Fruit fly (Drosophila melanogaster): Measurements from ENCODE around the gene TfIIB.

The TfIIB gene

DNA sequence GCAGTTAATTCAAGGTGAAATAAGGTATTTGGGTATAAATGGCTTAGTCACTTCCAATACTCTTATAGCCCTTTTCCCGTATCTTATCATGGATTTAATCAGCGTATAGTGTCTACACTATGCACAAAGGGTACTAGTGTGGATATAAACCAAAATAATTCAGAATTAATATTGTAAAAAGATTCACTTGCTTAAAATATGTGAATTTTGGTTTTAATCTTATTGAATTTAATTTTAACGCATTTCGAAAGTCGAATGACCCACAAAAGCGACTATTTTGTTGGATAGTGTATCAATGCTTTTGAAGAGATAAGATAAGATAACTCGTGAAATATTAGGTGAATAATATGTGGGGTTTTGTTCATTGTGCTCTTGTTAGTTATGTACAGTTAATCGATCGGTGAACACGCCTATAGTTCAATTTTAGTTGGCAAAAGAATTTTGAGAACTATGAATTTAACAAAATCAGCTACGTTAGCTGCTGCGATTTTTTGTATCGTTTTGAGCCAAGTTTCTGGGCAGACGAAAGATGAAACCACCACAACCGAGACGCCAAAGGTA, 49.2 kb upstream of the TfIIB start, which contains the start of gene CG5096 (continued):
- no peak for TF ChIP-seq nom (GFP tag; optimal IDR thresholded peaks at IDR 0.05)
- peak; percentile 83 for TF ChIP-seq CG11085 (GFP tag; IDR thresholded peaks at IDR 0.05)
- peak; percentile 66 for TF ChIP-seq da (GFP tag; optimal IDR thresholded peaks at IDR 0.05)
- TF ChIP-seq chm (GFP tag; IDR thresholded peaks at IDR 0.05), result peak; percentile 83
- TF ChIP-seq Mad (GFP tag; optimal IDR thresholded peaks at IDR 0.05), result peak; percentile 47
- TF ChIP-seq Sry-β (GFP tag; optimal IDR thresholded peaks at IDR 0.05), result peak; percentile 22
- peak; percentile 92; the same call in 1 of the 2 replicates for TF ChIP-seq sob (GFP tag; IDR thresholded peaks at IDR 0.05)
- peak; percentile 80 for TF ChIP-seq CG10267 (tag; optimal IDR thresholded peaks at IDR 0.05)
- TF ChIP-seq HLH3B (GFP tag; IDR thresholded peaks at IDR 0.05), result peak; percentile 93; the same call in 1 of the 2 replicates
- peak; percentile 71 for TF ChIP-seq CG16863 (GFP tag; optimal IDR thresholded peaks at IDR 0.05)
- peak; percentile 85 for TF ChIP-seq ind (GFP tag; optimal IDR thresholded peaks at IDR 0.05)
- peak; percentile 62 for TF ChIP-seq CG4328 (GFP tag; optimal IDR thresholded peaks at IDR 0.05)
- peak in 1 of 2 experiments; percentile 90 for TF ChIP-seq bsh (GFP tag; optimal IDR thresholded peaks at IDR 0.05)
- no peak for TF ChIP-seq ato (GFP tag; IDR thresholded peaks at IDR 0.05; ENCODE audit: partially characterized antibody)
- TF ChIP-seq Fer2 (tag; optimal IDR thresholded peaks at IDR 0.05), result peak; percentile 84
- TF ChIP-seq CG14014 (GFP tag; IDR thresholded peaks at IDR 0.05), result peak; percentile 92
- TF ChIP-seq Gug (GFP tag; IDR thresholded peaks at IDR 0.05), result no peak
- TF ChIP-seq gcm (GFP tag; optimal IDR thresholded peaks at IDR 0.05), result peak; percentile 87
- TF ChIP-seq CG14710 (tag; optimal IDR thresholded peaks at IDR 0.05), result peak; percentile 67
- TF ChIP-seq CG11247 (GFP tag; IDR thresholded peaks at IDR 0.05), result no peak; the same call in 1 of the 2 replicates
- no peak for TF ChIP-seq vnd (GFP tag; IDR thresholded peaks at IDR 0.05; ENCODE audit: partially characterized antibody)
- TF ChIP-seq Atf-2 (GFP tag; optimal IDR thresholded peaks at IDR 0.05), result peak; percentile 70
- peak; percentile 71 for TF ChIP-seq pnt (GFP tag; optimal IDR thresholded peaks at IDR 0.05)
- no peak for TF ChIP-seq Tbp (GFP tag; optimal IDR thresholded peaks at IDR 0.05)
- TF ChIP-seq Nf-YC (tag; optimal IDR thresholded peaks at IDR 0.05), result peak; percentile 69
- TF ChIP-seq CG13123 (GFP tag; optimal IDR thresholded peaks at IDR 0.05), result peak; percentile 71
- peak; percentile 82; the same call in 2 of the 3 replicates for TF ChIP-seq H15 (GFP tag; IDR thresholded peaks at IDR 0.05)
- peak; percentile 85 for TF ChIP-seq CG15514 (GFP tag; optimal IDR thresholded peaks at IDR 0.05)
- no peak for TF ChIP-seq zf30C (GFP tag; optimal IDR thresholded peaks at IDR 0.05)
- peak; percentile 45 for TF ChIP-seq CG33213 (GFP tag; optimal IDR thresholded peaks at IDR 0.05)
- peak; percentile 80 for TF ChIP-seq Bteb2 (GFP tag; optimal IDR thresholded peaks at IDR 0.05)
- TF ChIP-seq TFAM (GFP tag; optimal IDR thresholded peaks at IDR 0.05), result no peak
- TF ChIP-seq CG8290 (GFP tag; optimal IDR thresholded peaks at IDR 0.05), result no peak
- peak in 1 of 2 experiments; percentile 92 for TF ChIP-seq CG8290 (tag; optimal IDR thresholded peaks at IDR 0.05)
- peak; percentile 95 for TF ChIP-seq Atf6 (GFP tag; IDR thresholded peaks at IDR 0.05)
- TF ChIP-seq CG6272 (GFP tag; IDR thresholded peaks at IDR 0.05), result peak; percentile 81
- no peak for TF ChIP-seq abd-A (tag; optimal IDR thresholded peaks at IDR 0.05)
- peak; percentile 49 for TF ChIP-seq CG2116 (GFP tag; optimal IDR thresholded peaks at IDR 0.05)
- no peak for TF ChIP-seq Sin3A (optimal IDR thresholded peaks at IDR 0.05)
- TF ChIP-seq CG7963 (GFP tag; IDR thresholded peaks at IDR 0.05; ENCODE audit: partially characterized antibody), result no peak
- peak; percentile 68 for TF ChIP-seq CG18764 (GFP tag; optimal IDR thresholded peaks at IDR 0.05)
- peak; percentile 81 for TF ChIP-seq phol (tag; optimal IDR thresholded peaks at IDR 0.05)
- no peak for TF ChIP-seq unc-4 (GFP tag; IDR thresholded peaks at IDR 0.05; ENCODE audit: partially characterized antibody)
- TF ChIP-seq trh (GFP tag; optimal IDR thresholded peaks at IDR 0.05), result peak; percentile 51
- TF ChIP-seq CG12391 (tag; optimal IDR thresholded peaks at IDR 0.05), result peak; percentile 91
- no peak for TF ChIP-seq pb (GFP tag; optimal IDR thresholded peaks at IDR 0.05)
- TF ChIP-seq CG7556 (GFP tag; optimal IDR thresholded peaks at IDR 0.05), result peak; percentile 81
- TF ChIP-seq NC2β (GFP tag; optimal IDR thresholded peaks at IDR 0.05), result peak; percentile 19
- TF ChIP-seq chif (GFP tag; optimal IDR thresholded peaks at IDR 0.05), result peak; percentile 62 to 64
- TF ChIP-seq Dek (tag; optimal IDR thresholded peaks at IDR 0.05), result peak; percentile 94
